Worm (Caenorhabditis elegans): ENCODE results near the gene F55G11.8.

ce11 chrIV:12978307-12979036 is 15.9 kb downstream of the F55G11.8 start, which contains the start of gene K10D11.2:
- no peak for TF ChIP-seq W03F9.2 (tag; optimal IDR thresholded peaks at IDR 0.05)
- no peak for TF ChIP-seq him-1 (tag; optimal IDR thresholded peaks at IDR 0.05)
- TF ChIP-seq dao-5 (tag; optimal IDR thresholded peaks at IDR 0.05) = no peak
